Worm (Caenorhabditis elegans): Measurements from ENCODE around the gene K12H6.7.

- TF ChIP-seq lin-39 (tag; optimal IDR thresholded peaks at IDR 0.05) = no peak
- no peak for TF ChIP-seq unc-130 (tag; optimal IDR thresholded peaks at IDR 0.05)
- TF ChIP-seq lin-14 (GFP tag; optimal IDR thresholded peaks at IDR 0.05) = no peak
- TF ChIP-seq dsc-1 (tag; optimal IDR thresholded peaks at IDR 0.05) = no peak
Measured at ce11 chrII:2815444-2815843, 21.3 kb downstream of the K12H6.7 start, which contains the start of gene K12H6.2.
